Worm (Caenorhabditis elegans) whole organism, L1 larva: Measurements from ENCODE around the gene K08E7.8.

Source experiments
- C04F5.9 ChIP-seq: sonication (generic microtip); optimal IDR thresholded peaks from 2 replicates; lab custom pipeline; 2016; ENCODE audit warnings: missing genetic modification characterization, missing compliant biosample characterization
- C16A3.4 ChIP-seq: fragments of 150-350 bp; optimal IDR thresholded peaks from 2 replicates; lab custom pipeline; 2014; ENCODE audit warnings: missing biosample characterization, missing genetic modification characterization
- C34B4.2 ChIP-seq: sonication (generic microtip); optimal IDR thresholded peaks from 2 replicates; lab custom pipeline; 2017; ENCODE audit warnings: mild to moderate bottlenecking, missing genetic modification characterization, missing compliant biosample characterization
- F16B12.6 ChIP-seq: fragments of 150-350 bp; optimal IDR thresholded peaks from 2 replicates; lab custom pipeline; 2014; ENCODE audit warnings: missing biosample characterization, missing genetic modification characterization
- aha-1 ChIP-seq: fragments of 150-350 bp; optimal IDR thresholded peaks from 2 replicates; lab custom pipeline; 2014; ENCODE audit warnings: missing biosample characterization, missing genetic modification characterization
- alr-1 ChIP-seq: fragments of 200-800 bp; sonication (Bioruptor generic); optimal IDR thresholded peaks from 2 replicates; lab custom pipeline; 2018; ENCODE audit warnings: borderline replicate concordance, mild to moderate bottlenecking, missing genetic modification characterization, missing compliant biosample characterization
- aly-2 ChIP-seq: fragments of 150-350 bp; optimal IDR thresholded peaks from 2 replicates; lab custom pipeline; 2014; ENCODE audit warnings: missing biosample characterization, missing genetic modification characterization
- blmp-1 ChIP-seq: fragments of 150-350 bp; optimal IDR thresholded peaks from 2 replicates; lab custom pipeline; 2014; ENCODE audit warnings: missing biosample characterization, missing genetic modification characterization
- ceh-63 ChIP-seq: fragments of 200-800 bp; sonication (Bioruptor generic); optimal IDR thresholded peaks from 2 replicates; lab custom pipeline; 2018; ENCODE audit warnings: mild to moderate bottlenecking, missing genetic modification characterization, missing compliant biosample characterization
- ceh-8 ChIP-seq: fragments of 200-800 bp; sonication (Bioruptor generic); optimal IDR thresholded peaks from 2 replicates; lab custom pipeline; 2018; ENCODE audit warnings: mild to moderate bottlenecking, missing genetic modification characterization, moderate library complexity, missing compliant biosample characterization
- ceh-82 ChIP-seq, 3 experiments: fragments of 150-350 bp in 1 of 3; sonication (generic microtip) in 2 of 3; optimal IDR thresholded peaks; 2 replicates each; lab custom pipeline; 2014 to 2017; ENCODE audit warnings: missing biosample characterization in 3 of 3, missing genetic modification characterization in 3 of 3
- ceh-88 ChIP-seq: fragments of 200-800 bp; sonication (Bioruptor generic); IDR thresholded peaks from 2 replicates; pipeline ENCODE4 v1.3.6; 2022; ENCODE audit warnings: missing genetic modification characterization, missing compliant biosample characterization
- ces-1 ChIP-seq: fragments of 150-350 bp; optimal IDR thresholded peaks from 2 replicates; lab custom pipeline; 2014; ENCODE audit warnings: missing biosample characterization, missing genetic modification reagents, missing genetic modification characterization
- dpl-1 ChIP-seq, 3 experiments: fragments of 150-350 bp in 2 of 3; sonication (generic microtip) in 1 of 3; optimal IDR thresholded peaks; 2 replicates each; lab custom pipeline; 2014 to 2017; ENCODE audit warnings: missing biosample characterization in 3 of 3, missing genetic modification characterization in 3 of 3, missing genetic modification reagents in 3 of 3
- dsc-1 ChIP-seq: sonication (generic microtip); optimal IDR thresholded peaks from 2 replicates; lab custom pipeline; 2016; ENCODE audit warnings: mild to moderate bottlenecking, missing genetic modification characterization, missing compliant biosample characterization
- efl-1 ChIP-seq, 4 experiments: fragments of 150-350 bp; optimal IDR thresholded peaks in 3 of 4; peaks in 1 of 4; 1 replicate in 1 of 4; 2 replicates in 3 of 4; lab custom pipeline; 2014; ENCODE audit warnings: missing biosample characterization in 2 of 4, missing genetic modification characterization in 2 of 4, missing genetic modification reagents in 2 of 4
- efl-3 ChIP-seq: fragments of 200-800 bp; sonication (Bioruptor generic); optimal IDR thresholded peaks from 2 replicates; lab custom pipeline; 2018; ENCODE audit warnings: mild to moderate bottlenecking, missing genetic modification characterization, missing compliant biosample characterization
- egl-13 ChIP-seq: sonication (generic microtip); optimal IDR thresholded peaks from 2 replicates; lab custom pipeline; 2016; ENCODE audit warnings: missing genotype, missing genetic modification reagents, missing genetic modification characterization, missing compliant biosample characterization
- egl-27 ChIP-seq, 2 experiments: fragments of 150-350 bp in 1 of 2; sonication (generic microtip); optimal IDR thresholded peaks; 3 replicates each; lab custom pipeline; 2017 to 2018; ENCODE audit warnings: missing biosample characterization in 2 of 2, missing genetic modification characterization in 2 of 2, missing genetic modification reagents in 2 of 2
- elt-2 ChIP-seq: sonication (generic microtip); optimal IDR thresholded peaks from 2 replicates; lab custom pipeline; 2016; ENCODE audit warnings: missing genetic modification characterization, mild to moderate bottlenecking, inconsistent platforms, missing compliant biosample characterization, missing genetic modification reagents
- fkh-10 ChIP-seq: sonication (generic microtip); optimal IDR thresholded peaks from 2 replicates; lab custom pipeline; 2017; ENCODE audit warnings: missing biosample characterization, missing genetic modification reagents, missing genetic modification characterization
- fkh-4 ChIP-seq: sonication (generic microtip); optimal IDR thresholded peaks from 2 replicates; lab custom pipeline; 2016; ENCODE audit warnings: missing compliant biosample characterization, missing genetic modification characterization, borderline replicate concordance
- fkh-8 ChIP-seq: sonication (generic microtip); optimal IDR thresholded peaks from 2 replicates; lab custom pipeline; 2016; ENCODE audit warnings: mild to moderate bottlenecking, missing genetic modification characterization, missing compliant biosample characterization
- grh-1 ChIP-seq: fragments of 200-800 bp; sonication (Bioruptor generic); IDR thresholded peaks from 2 replicates; pipeline ENCODE4 v1.3.6; 2022; ENCODE audit warnings: missing genetic modification reagents, missing genetic modification characterization, missing compliant biosample characterization
- hlh-4 ChIP-seq: sonication (generic microtip); optimal IDR thresholded peaks from 2 replicates; lab custom pipeline; 2016; ENCODE audit warnings: mild to moderate bottlenecking, missing genetic modification characterization, missing compliant biosample characterization
- hpl-2 ChIP-seq: fragments of 150-350 bp; optimal IDR thresholded peaks from 2 replicates; lab custom pipeline; 2014; ENCODE audit warnings: missing biosample characterization, missing genetic modification reagents, missing genetic modification characterization
- irx-1 ChIP-seq: sonication (generic microtip); optimal IDR thresholded peaks from 2 replicates; lab custom pipeline; 2016; ENCODE audit warnings: missing genetic modification characterization, missing compliant biosample characterization
- isw-1 ChIP-seq: fragments of 200-800 bp; sonication (Bioruptor generic); IDR thresholded peaks from 2 replicates; pipeline ENCODE4 v1.3.6; 2022; ENCODE audit warnings: missing genetic modification characterization, missing compliant biosample characterization
- lin-13 ChIP-seq: fragments of 150-350 bp; optimal IDR thresholded peaks from 2 replicates; lab custom pipeline; 2014; ENCODE audit warnings: missing biosample characterization, missing genetic modification reagents, missing genetic modification characterization
- lin-14 ChIP-seq: fragments of 200-800 bp; sonication (Bioruptor generic); optimal IDR thresholded peaks from 2 replicates; lab custom pipeline; 2018; ENCODE audit warnings: mild to moderate bottlenecking, missing genetic modification characterization, moderate library complexity, missing compliant biosample characterization
- lin-39 ChIP-seq: fragments of 150-350 bp; optimal IDR thresholded peaks from 2 replicates; lab custom pipeline; 2014; ENCODE audit warnings: missing biosample characterization, missing genetic modification reagents, missing genetic modification characterization
- lir-3 ChIP-seq: sonication (generic microtip); optimal IDR thresholded peaks from 2 replicates; lab custom pipeline; 2016; ENCODE audit warnings: mild to moderate bottlenecking, missing genetic modification characterization, moderate library complexity, missing compliant biosample characterization; ENCODE audit not compliant: poor library complexity
- lsy-2 ChIP-seq, 2 experiments: fragments of 150-350 bp; optimal IDR thresholded peaks; 2 replicates each; lab custom pipeline; 2014; ENCODE audit warnings: missing biosample characterization in 2 of 2, missing genetic modification characterization in 2 of 2
- mef-2 ChIP-seq: fragments of 150-350 bp; optimal IDR thresholded peaks from 2 replicates; lab custom pipeline; 2014; ENCODE audit warnings: missing biosample characterization, missing genetic modification characterization
- mep-1 ChIP-seq: fragments of 150-350 bp; optimal IDR thresholded peaks from 2 replicates; lab custom pipeline; 2014; ENCODE audit warnings: missing biosample characterization, missing genetic modification characterization
- nhr-11 ChIP-seq: fragments of 150-350 bp; optimal IDR thresholded peaks from 2 replicates; lab custom pipeline; 2014; ENCODE audit warnings: missing biosample characterization, missing genetic modification characterization
- nhr-12 ChIP-seq: sonication (generic microtip); optimal IDR thresholded peaks from 2 replicates; lab custom pipeline; 2017; ENCODE audit warnings: missing biosample characterization, missing genetic modification characterization
- nhr-237 ChIP-seq: fragments of 150-350 bp; optimal IDR thresholded peaks from 2 replicates; lab custom pipeline; 2014; ENCODE audit warnings: missing biosample characterization, missing genetic modification characterization
- nhr-47 ChIP-seq: sonication (generic microtip); optimal IDR thresholded peaks from 2 replicates; lab custom pipeline; 2016; ENCODE audit warnings: mild to moderate bottlenecking, missing genetic modification characterization, moderate library complexity, missing compliant biosample characterization
- nhr-84 ChIP-seq: sonication (generic microtip); optimal IDR thresholded peaks from 2 replicates; lab custom pipeline; 2017; ENCODE audit warnings: missing biosample characterization, missing genetic modification characterization
- nhr-85 ChIP-seq: sonication (generic microtip); peaks from one replicate; lab custom pipeline; 2016; ENCODE audit warnings: missing genetic modification characterization, inconsistent platforms, missing compliant biosample characterization
- pag-3 ChIP-seq: sonication (generic microtip); optimal IDR thresholded peaks from 2 replicates; lab custom pipeline; 2017; ENCODE audit warnings: missing genetic modification characterization, mild to moderate bottlenecking, missing compliant biosample characterization, antibody characterized with exemption, borderline replicate concordance; ENCODE audit not compliant: insufficient read depth
- pax-3 ChIP-seq: fragments of 200-800 bp; sonication (Bioruptor generic); optimal IDR thresholded peaks from 2 replicates; lab custom pipeline; 2018; ENCODE audit warnings: mild to moderate bottlenecking, missing genetic modification characterization, moderate library complexity, missing compliant biosample characterization
- pqm-1 ChIP-seq: sonication (generic microtip); optimal IDR thresholded peaks from 3 replicates; lab custom pipeline; 2017; ENCODE audit warnings: missing biosample characterization, missing genetic modification characterization
- rnt-1 ChIP-seq: sonication (generic microtip); optimal IDR thresholded peaks from 2 replicates; lab custom pipeline; 2016; ENCODE audit warnings: mild to moderate bottlenecking, missing genetic modification characterization, moderate library complexity, missing compliant biosample characterization
- snpc-4 ChIP-seq: fragments of 150-350 bp; optimal IDR thresholded peaks from 2 replicates; lab custom pipeline; 2014; ENCODE audit warnings: missing biosample characterization, missing genetic modification characterization
- snu-23 ChIP-seq: sonication (generic microtip); optimal IDR thresholded peaks from 2 replicates; lab custom pipeline; 2016; ENCODE audit warnings: missing genetic modification characterization, missing compliant biosample characterization
- sup-37 ChIP-seq: fragments of 200-800 bp; sonication (Bioruptor generic); optimal IDR thresholded peaks from 2 replicates; lab custom pipeline; 2018; ENCODE audit warnings: mild to moderate bottlenecking, missing genetic modification characterization, missing compliant biosample characterization
- tlp-1 ChIP-seq: fragments of 150-350 bp; optimal IDR thresholded peaks from 2 replicates; lab custom pipeline; 2014; ENCODE audit warnings: missing biosample characterization, missing genetic modification characterization
- xbp-1 ChIP-seq: sonication (generic microtip); optimal IDR thresholded peaks from 2 replicates; lab custom pipeline; 2016; ENCODE audit warnings: missing genetic modification characterization, missing compliant biosample characterization
- zip-4 ChIP-seq: fragments of 200-800 bp; sonication (Bioruptor generic); optimal IDR thresholded peaks from 2 replicates; lab custom pipeline; 2018; ENCODE audit warnings: mild to moderate bottlenecking, missing genetic modification characterization, moderate library complexity, missing compliant biosample characterization
- ztf-11 ChIP-seq, 2 experiments: sonication (generic microtip); optimal IDR thresholded peaks; 2 replicates each; lab custom pipeline; 2016 to 2017; ENCODE audit warnings: missing genetic modification characterization in 2 of 2, missing biosample characterization in 1 of 2, missing compliant biosample characterization in 1 of 2
- ztf-4 ChIP-seq: fragments of 150-350 bp; optimal IDR thresholded peaks from 2 replicates; lab custom pipeline; 2014; ENCODE audit warnings: missing biosample characterization, missing genetic modification characterization

Gene K08E7.8

DNA sequence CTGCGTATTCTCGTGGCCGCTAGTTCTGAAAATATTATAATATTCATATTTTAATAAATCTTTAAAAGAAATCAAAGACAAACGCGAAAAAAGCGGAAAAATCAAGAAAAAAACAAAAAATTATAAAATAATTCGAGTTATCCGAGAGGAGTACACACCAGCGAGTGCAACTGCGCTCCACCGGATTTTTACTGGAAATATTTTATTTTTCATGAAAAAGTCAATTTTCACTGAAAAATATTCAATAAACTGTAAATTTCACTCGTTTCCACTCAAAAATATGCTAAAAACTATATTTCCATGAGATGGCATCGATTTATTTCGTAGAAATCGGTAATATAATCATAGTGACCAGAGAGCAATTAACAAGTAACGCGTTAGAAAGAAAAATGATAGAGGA lies 19.5 kb upstream of the K08E7.8 start, which contains the start of gene Y55D9A.2 (continued):
- TF ChIP-seq lir-3 (tag; lab: Kevin White, UChicago) (no peak), nhr-237 (tag; lab: Kevin White, UChicago) (no peak), C16A3.4 (tag; lab: Kevin White, UChicago) (no peak), pqm-1 (tag; lab: Kevin White, UChicago) (no peak), ztf-11 (tag; optimal IDR thresholded peaks at IDR 0.05; lab: Kevin White, UChicago) (peak in 1 of 2 experiments; percentile 12), fkh-10 (GFP tag; lab: Kevin White, UChicago) (no peak), grh-1 (no peak), irx-1 (tag; lab: Kevin White, UChicago) (no peak), lin-13 (GFP tag; lab: Kevin White, UChicago) (no peak), efl-1 (optimal IDR thresholded peaks at IDR 0.05; lab: Kevin White, UChicago) (peak; percentile 48 to 52), efl-1 (GFP tag; optimal IDR thresholded peaks at IDR 0.05 in 1 of 2; lab: Kevin White, UChicago) (peak; percentile 57 to 89), nhr-47 (no peak), ceh-88 (GFP tag; lab: Robert Waterston, UW) (no peak), nhr-12 (tag; lab: Kevin White, UChicago) (no peak), elt-2 (tag; lab: Kevin White, UChicago) (no peak), egl-27 (tag; optimal IDR thresholded peaks at IDR 0.05; lab: Kevin White, UChicago) (no peak), nhr-85 (no peak), nhr-84 (no peak), fkh-8 (tag; lab: Kevin White, UChicago) (no peak), egl-13 (tag; lab: Kevin White, UChicago) (no peak), efl-3 (GFP tag; lab: Kevin White, UChicago) (no peak), aha-1 (no peak), lin-14 (GFP tag; lab: Kevin White, UChicago) (peak; percentile 35), nhr-11 (no peak), ces-1 (GFP tag; lab: Kevin White, UChicago) (no peak), pax-3 (tag; lab: Kevin White, UChicago) (no peak), rnt-1 (tag; lab: Kevin White, UChicago) (no peak), lsy-2 (tag; optimal IDR thresholded peaks at IDR 0.05; lab: Kevin White, UChicago) (peak; percentile 52 to 71), xbp-1 (tag; lab: Kevin White, UChicago) (peak; percentile 56), ceh-82 (tag; optimal IDR thresholded peaks at IDR 0.05; lab: Kevin White, UChicago) (peak in 1 of 3 experiments; percentile 23), blmp-1 (tag; lab: Kevin White, UChicago) (no peak), dpl-1 (GFP tag; optimal IDR thresholded peaks at IDR 0.05; lab: Kevin White, UChicago) (peak; percentile 19 to 62 (median 27)), F16B12.6 (peak; percentile 13), mef-2 (tag; lab: Kevin White, UChicago) (no peak), alr-1 (tag; lab: Kevin White, UChicago) (no peak), ceh-63 (GFP tag; lab: Kevin White, UChicago) (no peak), snpc-4 (tag; lab: Kevin White, UChicago) (no peak), aly-2 (peak; percentile 75), fkh-4 (tag; lab: Kevin White, UChicago) (no peak), lin-39 (tag; lab: Kevin White, UChicago) (no peak), mep-1 (tag; lab: Kevin White, UChicago) (peak; percentile 71), ztf-4 (tag; lab: Kevin White, UChicago) (no peak), ceh-8 (GFP tag; lab: Kevin White, UChicago) (no peak), hpl-2 (GFP tag; lab: Kevin White, UChicago) (no peak), C34B4.2 (tag; lab: Kevin White, UChicago) (no peak), zip-4 (GFP tag; lab: Kevin White, UChicago) (no peak), hlh-4 (tag; lab: Kevin White, UChicago) (no peak), dsc-1 (tag; lab: Kevin White, UChicago) (no peak), C04F5.9 (no peak), isw-1 (GFP tag; lab: Robert Waterston, UW) (no peak), pag-3 (tag; lab: Kevin White, UChicago) (no peak), tlp-1 (no peak), sup-37 (GFP tag; lab: Kevin White, UChicago) (no peak), snu-23 (peak; percentile 64)
